Worm (Caenorhabditis elegans): Measurements from ENCODE around the gene Y44A6D.1.

Gene Y44A6D.1

ce11 chrV:20781346-20781952 is 8.4 kb downstream of the Y44A6D.1 start:
- no peak for TF ChIP-seq mep-1 (tag; optimal IDR thresholded peaks at IDR 0.05)
- no peak for TF ChIP-seq hlh-4 (tag; optimal IDR thresholded peaks at IDR 0.05)
- TF ChIP-seq efl-1 (optimal IDR thresholded peaks at IDR 0.05) = no peak
- TF ChIP-seq efl-1 (GFP tag; optimal IDR thresholded peaks at IDR 0.05 in 1 of 2) = peak in 1 of 2 experiments; percentile 54
- no peak for TF ChIP-seq sptf-1 (tag; optimal IDR thresholded peaks at IDR 0.05)
- TF ChIP-seq pag-3 (tag; optimal IDR thresholded peaks at IDR 0.05; ENCODE audit: borderline replicate concordance, insufficient read depth) = no peak
- TF ChIP-seq unc-62 (GFP tag; optimal IDR thresholded peaks at IDR 0.05) = peak; percentile 27

- TF ChIP-seq xbp-1 (tag; optimal IDR thresholded peaks at IDR 0.05) (no peak), lsy-2 (tag; optimal IDR thresholded peaks at IDR 0.05) (peak in 1 of 2 experiments; percentile 57), egl-13 (tag; optimal IDR thresholded peaks at IDR 0.05) (peak; percentile 31), rnt-1 (tag; optimal IDR thresholded peaks at IDR 0.05) (peak; percentile 13), mef-2 (tag; optimal IDR thresholded peaks at IDR 0.05) (no peak)
Measured at ce11 chrV:20780400-20780799, 9.4 kb downstream of the Y44A6D.1 start, which contains the start of gene hif-1. hif-1 (plus strand) TSS chrV:20780407.

ce11 chrV:20779707-20780346 is 10.0 kb downstream of the Y44A6D.1 start:
- TF ChIP-seq efl-1 (optimal IDR thresholded peaks at IDR 0.05) (no peak), efl-1 (GFP tag; optimal IDR thresholded peaks at IDR 0.05 in 1 of 2) (no peak), isw-1 (GFP tag; IDR thresholded peaks at IDR 0.05) (no peak), snu-23 (GFP tag; optimal IDR thresholded peaks at IDR 0.05) (no peak), ceh-8 (GFP tag; optimal IDR thresholded peaks at IDR 0.05) (no peak), pag-3 (tag; optimal IDR thresholded peaks at IDR 0.05; ENCODE audit: borderline replicate concordance, insufficient read depth) (no peak), fkh-4 (tag; optimal IDR thresholded peaks at IDR 0.05; ENCODE audit: borderline replicate concordance) (no peak), unc-130 (tag; optimal IDR thresholded peaks at IDR 0.05) (no peak), elt-3 (tag; optimal IDR thresholded peaks at IDR 0.05) (no peak), swsn-7 (tag; optimal IDR thresholded peaks at IDR 0.05) (peak; percentile 27), ets-5 (GFP tag; IDR thresholded peaks at IDR 0.05) (no peak), dsc-1 (tag; optimal IDR thresholded peaks at IDR 0.05) (peak; percentile 80), aha-1 (tag; optimal IDR thresholded peaks at IDR 0.05) (no peak), nhr-19 (GFP tag; conservative IDR thresholded peaks at IDR 0.05) (peak; percentile 29), efl-3 (GFP tag; optimal IDR thresholded peaks at IDR 0.05) (no peak), lin-14 (GFP tag; optimal IDR thresholded peaks at IDR 0.05) (peak; percentile 25), skn-1 (tag; optimal IDR thresholded peaks at IDR 0.05) (no peak), lsy-2 (tag; optimal IDR thresholded peaks at IDR 0.05) (peak in 1 of 2 experiments; percentile 13), sox-4 (tag; optimal IDR thresholded peaks at IDR 0.05) (peak; percentile 78), fos-1 (tag; optimal IDR thresholded peaks at IDR 0.05) (peak; percentile 38), egl-27 (tag; optimal IDR thresholded peaks at IDR 0.05) (no peak), unc-86 (tag; optimal IDR thresholded peaks at IDR 0.05) (no peak), nhr-77 (tag; optimal IDR thresholded peaks at IDR 0.05) (no peak), tlp-1 (tag; optimal IDR thresholded peaks at IDR 0.05) (no peak), fkh-10 (GFP tag; optimal IDR thresholded peaks at IDR 0.05) (no peak), ceh-90 (tag; optimal IDR thresholded peaks at IDR 0.05) (no peak), aly-2 (tag; optimal IDR thresholded peaks at IDR 0.05) (no peak), zip-4 (GFP tag; optimal IDR thresholded peaks at IDR 0.05) (no peak), blmp-1 (tag; optimal IDR thresholded peaks at IDR 0.05) (no peak), nhr-47 (tag; optimal IDR thresholded peaks at IDR 0.05) (peak; percentile 23), nhr-85 (tag) (peak; percentile 75), lin-39 (tag; optimal IDR thresholded peaks at IDR 0.05) (no peak), snpc-4 (tag; optimal IDR thresholded peaks at IDR 0.05) (no peak), unc-62 (GFP tag; optimal IDR thresholded peaks at IDR 0.05) (no peak), rnt-1 (tag; optimal IDR thresholded peaks at IDR 0.05) (peak; percentile 58), nhr-71 (tag; optimal IDR thresholded peaks at IDR 0.05) (peak; percentile 57), pax-3 (tag; optimal IDR thresholded peaks at IDR 0.05) (peak; percentile 42), fkh-8 (tag; optimal IDR thresholded peaks at IDR 0.05) (peak; percentile 68), zag-1 (tag; optimal IDR thresholded peaks at IDR 0.05) (no peak), nhr-20 (tag; optimal IDR thresholded peaks at IDR 0.05) (peak; percentile 48), irx-1 (tag; optimal IDR thresholded peaks at IDR 0.05) (peak; percentile 1)

All from whole organism, L1 larva.